Fruit fly (Drosophila melanogaster): Measurements from ENCODE around the gene Nhe2.
A peak's percentile ranks its signal among the peaks of the same experiment; 100 is the strongest.

DNA sequence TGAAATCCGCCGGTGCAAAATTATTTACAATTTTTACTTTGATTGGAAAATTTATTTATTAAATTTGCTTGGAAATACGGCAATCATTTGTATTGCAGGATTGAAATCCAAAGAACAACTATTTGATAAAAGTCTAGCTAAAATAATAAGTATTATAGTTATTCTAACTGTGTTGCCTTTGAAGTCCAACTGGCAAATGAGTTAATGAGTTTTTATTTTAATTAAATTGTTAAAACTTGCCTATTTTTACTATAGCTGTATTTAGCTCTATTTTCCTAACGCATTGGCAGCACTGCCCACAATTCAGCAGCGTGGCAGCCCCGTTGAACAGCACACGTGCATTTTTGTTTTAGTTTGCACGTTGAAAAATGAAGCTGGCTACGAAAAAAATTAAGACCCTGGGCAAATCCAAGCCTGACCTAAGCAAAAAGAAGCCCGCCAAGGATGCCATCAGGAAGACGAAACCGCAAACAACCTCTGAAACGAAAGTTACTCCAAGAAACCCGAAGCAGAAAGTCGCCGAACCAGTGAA, 59.0 kb downstream of the Nhe2 start, which contains the start of gene Noc2:
- TF ChIP-seq Ets98B (GFP tag; IDR thresholded peaks at IDR 0.05) (no peak), Snoo (tag; optimal IDR thresholded peaks at IDR 0.05) (peak; percentile 10), D1 (tag; optimal IDR thresholded peaks at IDR 0.05) (no peak)
